Fruit fly (Drosophila melanogaster) whole organism, embryonic: ENCODE results near the gene Traf4.

Experiments
- Adf1 ChIP-seq: fragments of 200-800 bp; sonication (Bioruptor generic); IDR thresholded peaks from 2 replicates; pipeline ENCODE4 v1.3.6; 2022; ENCODE audit warnings: missing biosample characterization, missing genetic modification characterization
- Awh ChIP-seq: fragments of 200-800 bp; sonication (Bioruptor generic); IDR thresholded peaks from 2 replicates; pipeline ENCODE4, ENCODE4 v1.3.6; 2022; ENCODE audit warnings: missing biosample characterization, missing genetic modification characterization
- CG1024 ChIP-seq: fragments of 200-800 bp; sonication (Bioruptor generic); IDR thresholded peaks from 2 replicates; pipeline ENCODE4 v1.3.6; 2022; ENCODE audit warnings: missing biosample characterization, missing genetic modification characterization
- CG10959 ChIP-seq: fragments of 200-800 bp; sonication (Bioruptor generic); IDR thresholded peaks from 2 replicates; pipeline ENCODE4 v1.3.6; 2022; ENCODE audit warnings: missing biosample characterization, missing genetic modification characterization
- CG12219 ChIP-seq: fragments of 200-800 bp; sonication (Bioruptor generic); optimal IDR thresholded peaks from 3 replicates; lab custom pipeline; 2018; ENCODE audit warnings: missing biosample characterization, mild to moderate bottlenecking, missing genetic modification characterization
- CG12299 ChIP-seq: fragments of 200-800 bp; sonication (Bioruptor generic); optimal IDR thresholded peaks from 2 replicates; lab custom pipeline; 2018; ENCODE audit warnings: missing biosample characterization, mild to moderate bottlenecking, missing genetic modification characterization
- CG12659 ChIP-seq: fragments of 200-800 bp; sonication (Bioruptor generic); optimal IDR thresholded peaks from 3 replicates; lab custom pipeline; 2017; ENCODE audit warnings: mild to moderate bottlenecking, missing biosample characterization, missing genetic modification reagents, missing genetic modification characterization
- CG12744 ChIP-seq: fragments of 200-800 bp; sonication (Bioruptor generic); optimal IDR thresholded peaks from 2 replicates; lab custom pipeline; 2016; ENCODE audit warnings: missing biosample characterization, missing genetic modification characterization
- CG13624 ChIP-seq: fragments of 200-800 bp; sonication (Bioruptor generic); optimal IDR thresholded peaks from 2 replicates; lab custom pipeline; 2016; ENCODE audit warnings: missing biosample characterization, missing genetic modification characterization
- CG14710 ChIP-seq: fragments of 200-800 bp; sonication (Bioruptor generic); optimal IDR thresholded peaks from 3 replicates; lab custom pipeline; 2019; ENCODE audit warnings: missing biosample characterization, mild to moderate bottlenecking, missing genetic modification characterization, moderate library complexity
- CG15514 ChIP-seq: fragments of 200-800 bp; sonication (Bioruptor generic); optimal IDR thresholded peaks from 3 replicates; lab custom pipeline; 2017; ENCODE audit warnings: missing biosample characterization, missing genetic modification characterization, mild to moderate bottlenecking, moderate library complexity, missing genetic modification reagents
- CG17328 ChIP-seq: fragments of 200-800 bp; sonication (Bioruptor generic); IDR thresholded peaks from 2 replicates; pipeline ENCODE4 v1.3.6; 2022; ENCODE audit warnings: missing biosample characterization, missing genetic modification characterization
- CG17359 ChIP-seq: fragments of 200-800 bp; sonication (Bioruptor generic); optimal IDR thresholded peaks from 3 replicates; lab custom pipeline; 2018; ENCODE audit warnings: missing biosample characterization, mild to moderate bottlenecking, missing genetic modification characterization, moderate library complexity
- CG18764 ChIP-seq: fragments of 200-800 bp; sonication (Bioruptor generic); optimal IDR thresholded peaks from 3 replicates; lab custom pipeline; 2016; ENCODE audit warnings: missing biosample characterization, missing genetic modification characterization
- CG30403 ChIP-seq: fragments of 200-800 bp; sonication (Bioruptor generic); optimal IDR thresholded peaks from 3 replicates; lab custom pipeline; 2016; ENCODE audit warnings: missing biosample characterization, missing genetic modification characterization
- CG33213 ChIP-seq: fragments of 200-800 bp; sonication (Bioruptor generic); optimal IDR thresholded peaks from 3 replicates; lab custom pipeline; 2016; ENCODE audit warnings: missing biosample characterization, missing genetic modification characterization
- CG4617 ChIP-seq: fragments of 200-800 bp; sonication (Bioruptor generic); optimal IDR thresholded peaks from 3 replicates; lab custom pipeline; 2016; ENCODE audit warnings: missing biosample characterization, missing genetic modification characterization, borderline replicate concordance
- CG6175 ChIP-seq: fragments of 200-800 bp; sonication (Bioruptor generic); IDR thresholded peaks from 3 replicates; pipeline ENCODE4 v1.3.6; 2022; ENCODE audit warnings: missing biosample characterization, missing genetic modification characterization
- CG6272 ChIP-seq: fragments of 200-800 bp; sonication (Bioruptor generic); IDR thresholded peaks from 2 replicates; pipeline ENCODE4 v1.3.6; 2022; ENCODE audit warnings: missing biosample characterization, missing genetic modification characterization
- CG6854 ChIP-seq: fragments of 200-800 bp; sonication (Bioruptor generic); optimal IDR thresholded peaks from 3 replicates; lab custom pipeline; 2017; ENCODE audit warnings: missing biosample characterization, mild to moderate bottlenecking, missing genetic modification characterization
- CG7271 ChIP-seq: fragments of 200-800 bp; sonication (Bioruptor generic); optimal IDR thresholded peaks from 2 replicates; lab custom pipeline; 2018; ENCODE audit warnings: missing biosample characterization, mild to moderate bottlenecking, missing genetic modification characterization, moderate library complexity
- CG7745 ChIP-seq: fragments of 200-800 bp; sonication (Bioruptor generic); optimal IDR thresholded peaks from 2 replicates; lab custom pipeline; 2018; ENCODE audit warnings: missing biosample characterization, mild to moderate bottlenecking, missing genetic modification characterization, moderate library complexity
- CG7839 ChIP-seq: fragments of 200-800 bp; sonication (Bioruptor generic); optimal IDR thresholded peaks from 3 replicates; lab custom pipeline; 2018; ENCODE audit warnings: missing biosample characterization, mild to moderate bottlenecking, missing genetic modification characterization, moderate library complexity
- CG8089 ChIP-seq: fragments of 200-800 bp; sonication (Bioruptor generic); optimal IDR thresholded peaks from 3 replicates; lab custom pipeline; 2016; ENCODE audit warnings: missing biosample characterization, missing genetic modification characterization
- CG8765 ChIP-seq: fragments of 200-800 bp; sonication (Bioruptor generic); IDR thresholded peaks from 2 replicates; pipeline ENCODE4 v1.3.6; 2022; ENCODE audit warnings: missing biosample characterization, missing genetic modification characterization
- Chrac-16 ChIP-seq: fragments of 200-800 bp; sonication (Bioruptor generic); optimal IDR thresholded peaks from 3 replicates; lab custom pipeline; 2016; ENCODE audit warnings: missing biosample characterization, missing genetic modification characterization
- D19B ChIP-seq: fragments of 200-800 bp; sonication (Bioruptor generic); optimal IDR thresholded peaks from 2 replicates; lab custom pipeline; 2017; ENCODE audit warnings: missing biosample characterization, mild to moderate bottlenecking, missing genetic modification characterization
- Dfd ChIP-seq, 2 experiments: fragments of >200 bp; optimal IDR thresholded peaks; 2 replicates each; lab custom pipeline; 2017; ENCODE audit warnings: missing biosample characterization in 2 of 2, missing genetic modification characterization in 2 of 2
- E2f1 ChIP-seq: fragments of 200-800 bp; sonication (Bioruptor generic); IDR thresholded peaks from 2 replicates; pipeline ENCODE4 v1.3.6; 2022; ENCODE audit warnings: missing biosample characterization, missing genetic modification characterization
- H2.0 ChIP-seq: fragments of 200-800 bp; sonication (Bioruptor generic); IDR thresholded peaks from 2 replicates; pipeline ENCODE4 v1.3.6; 2022; ENCODE audit warnings: missing biosample characterization, missing genetic modification characterization
- HLHmδ ChIP-seq: fragments of 200-800 bp; sonication (Bioruptor generic); optimal IDR thresholded peaks from 2 replicates; lab custom pipeline; 2018; ENCODE audit warnings: missing biosample characterization, mild to moderate bottlenecking, missing genetic modification characterization, moderate library complexity
- HmgD ChIP-seq: fragments of 200-800 bp; sonication (Bioruptor generic); optimal IDR thresholded peaks from 3 replicates; lab custom pipeline; 2016; ENCODE audit warnings: missing biosample characterization, missing genetic modification characterization
- Sry-δ ChIP-seq: fragments of 200-800 bp; sonication (Bioruptor generic); optimal IDR thresholded peaks from 2 replicates; lab custom pipeline; 2016; ENCODE audit warnings: missing biosample characterization, missing genetic modification characterization
- ac ChIP-seq: fragments of 200-800 bp; sonication (Bioruptor generic); optimal IDR thresholded peaks from 3 replicates; lab custom pipeline; 2017; ENCODE audit warnings: missing biosample characterization, mild to moderate bottlenecking, missing genetic modification characterization
- cato ChIP-seq: fragments of 200-800 bp; sonication (Bioruptor generic); optimal IDR thresholded peaks from 2 replicates; lab custom pipeline; 2016; ENCODE audit warnings: missing biosample characterization, missing genetic modification characterization, borderline replicate concordance
- chm ChIP-seq: fragments of 200-800 bp; sonication (Bioruptor generic); IDR thresholded peaks from 2 replicates; pipeline ENCODE4 v1.3.6; 2022; ENCODE audit warnings: missing biosample characterization, missing genetic modification characterization
- dimm ChIP-seq: fragments of 200-800 bp; sonication (Bioruptor generic); IDR thresholded peaks from 2 replicates; pipeline ENCODE4 v1.3.6; 2022; ENCODE audit warnings: missing biosample characterization, missing genetic modification characterization
- emc ChIP-seq: fragments of 200-800 bp; sonication (Bioruptor generic); optimal IDR thresholded peaks from 2 replicates; lab custom pipeline; 2016; ENCODE audit warnings: missing biosample characterization, missing genetic modification characterization
- fd102C ChIP-seq: fragments of 200-800 bp; sonication (Bioruptor generic); optimal IDR thresholded peaks from 2 replicates; lab custom pipeline; 2018; ENCODE audit warnings: missing biosample characterization, mild to moderate bottlenecking, missing genetic modification characterization, moderate library complexity
- fd96Cb ChIP-seq: fragments of 200-800 bp; sonication (Bioruptor generic); optimal IDR thresholded peaks from 2 replicates; lab custom pipeline; 2018; ENCODE audit warnings: missing biosample characterization, mild to moderate bottlenecking, missing genetic modification characterization, moderate library complexity
- grau ChIP-seq: fragments of 200-800 bp; optimal IDR thresholded peaks from 3 replicates; lab custom pipeline; 2019; ENCODE audit warnings: missing biosample characterization, mild to moderate bottlenecking, missing genetic modification characterization, moderate library complexity
- gsb-n ChIP-seq: fragments of 200-800 bp; sonication (Bioruptor generic); optimal IDR thresholded peaks from 3 replicates; lab custom pipeline; 2018; ENCODE audit warnings: missing biosample characterization, mild to moderate bottlenecking, missing genetic modification characterization
- insv ChIP-seq, 2 experiments: fragments of 200-800 bp; sonication (Bioruptor generic); optimal IDR thresholded peaks; 3 replicates each; lab custom pipeline; 2016 to 2018; ENCODE audit warnings: missing biosample characterization in 2 of 2, missing genetic modification characterization in 2 of 2
- kah ChIP-seq: fragments of 200-800 bp; sonication (Bioruptor generic); optimal IDR thresholded peaks from 2 replicates; lab custom pipeline; 2018; ENCODE audit warnings: missing biosample characterization, mild to moderate bottlenecking, missing genetic modification characterization
- lov ChIP-seq, 2 experiments: fragments of 200-800 bp in 1 of 2; fragments of >200 bp in 1 of 2; sonication (Bioruptor generic) in 1 of 2; IDR thresholded peaks in 1 of 2; optimal IDR thresholded peaks in 1 of 2; 2 replicates in 1 of 2; 3 replicates in 1 of 2; pipeline versions ENCODE4 v1.3.6 to Lab custom; 2017 to 2022; ENCODE audit warnings: missing biosample characterization in 1 of 2, missing genetic modification characterization in 1 of 2
- sd ChIP-seq: fragments of 200-800 bp; sonication (Bioruptor generic); optimal IDR thresholded peaks from 3 replicates; lab custom pipeline; 2018; ENCODE audit warnings: missing biosample characterization, mild to moderate bottlenecking, missing genetic modification characterization, moderate library complexity
- so ChIP-seq: fragments of 200-800 bp; sonication (Bioruptor generic); IDR thresholded peaks from 3 replicates; pipeline ENCODE4 v1.3.6; 2022; ENCODE audit warnings: missing biosample characterization, missing genetic modification characterization
- vnd ChIP-seq: fragments of 200-800 bp; sonication (Bioruptor generic); IDR thresholded peaks from 3 replicates; pipeline ENCODE4 v1.3.6; 2022; ENCODE audit warnings: missing biosample characterization, missing genetic modification characterization; ENCODE audit not compliant: partially characterized antibody

The Traf4 gene

DNA sequence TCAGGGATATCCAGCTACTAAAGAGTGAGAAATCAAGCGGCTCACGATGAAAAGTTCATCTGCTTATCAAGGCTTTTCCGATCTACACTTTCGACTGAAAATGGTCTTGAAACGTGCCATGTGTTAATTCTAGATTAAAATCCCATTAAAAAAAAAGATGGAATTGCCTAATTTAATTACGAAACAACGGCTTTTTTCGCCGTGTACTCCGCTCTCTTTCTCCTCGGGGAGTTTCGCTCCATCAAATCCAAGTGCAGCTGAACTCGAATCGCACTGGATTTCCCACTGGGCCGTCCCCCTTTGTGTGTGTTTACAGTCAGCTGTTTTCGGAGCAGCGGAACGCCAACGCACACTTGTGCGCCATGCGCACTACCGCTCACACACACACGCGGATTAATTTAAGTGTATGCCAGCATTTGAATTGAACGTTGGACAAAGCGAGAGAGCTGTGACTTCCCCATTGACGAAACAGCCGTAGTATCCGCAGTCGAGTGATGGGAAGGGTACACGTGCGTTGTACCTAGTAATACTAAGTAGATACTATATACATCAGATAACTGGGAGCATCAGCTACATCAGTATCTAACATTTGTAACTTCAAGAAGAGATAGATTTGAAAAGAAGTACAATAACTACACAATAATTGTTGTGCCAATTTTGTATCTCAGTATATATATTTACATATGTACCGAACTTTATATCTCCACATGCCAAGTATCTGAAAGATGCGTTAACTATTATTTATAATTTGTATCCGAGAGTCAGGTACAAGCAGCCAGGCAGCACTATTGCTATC, 28.6 kb upstream of the Traf4 start (continued):
- TF ChIP-seq CG1024 (peak; percentile 70), CG12299 (tag; lab: Kevin White, UChicago) (peak; percentile 61), HLHmδ (GFP tag; lab: Kevin White, UChicago) (peak; percentile 94), CG10959 (peak; percentile 74), CG7271 (tag; lab: Kevin White, UChicago) (no peak), CG30403 (peak; percentile 79), kah (GFP tag; lab: Kevin White, UChicago) (peak; percentile 65), CG12744 (GFP tag; lab: Kevin White, UChicago) (peak; percentile 66), insv (GFP tag; optimal IDR thresholded peaks at IDR 0.05; lab: Kevin White, UChicago) (no peak), CG12219 (peak; percentile 82), so (GFP tag; lab: Robert Waterston, UW) (peak; percentile 86), CG33213 (peak; percentile 74), fd96Cb (tag; lab: Kevin White, UChicago) (peak; percentile 80), Sry-δ (GFP tag; lab: Kevin White, UChicago) (peak; percentile 46), CG17359 (peak; percentile 88), Chrac-16 (GFP tag; lab: Kevin White, UChicago) (peak; percentile 62), CG7745 (tag; lab: Kevin White, UChicago) (no peak), Awh (GFP tag; lab: Robert Waterston, UW) (peak; percentile 88), CG17328 (GFP tag; lab: Robert Waterston, UW) (peak; percentile 84), CG8765 (peak; percentile 49; the same call in 1 of the 2 replicates), sd (peak; percentile 64), fd102C (no peak), ac (no peak), lov (optimal IDR thresholded peaks at IDR 0.05; lab: Kevin White, UChicago) (no peak), lov (GFP tag; IDR thresholded peaks at IDR 0.05; lab: Robert Waterston, UW) (peak; percentile 82; the same call in 2 of the 3 replicates), chm (peak; percentile 85), CG14710 (tag; lab: Kevin White, UChicago) (peak; percentile 75), gsb-n (tag; lab: Kevin White, UChicago) (peak; percentile 71), CG4617 (GFP tag; lab: Kevin White, UChicago) (peak; percentile 26), CG7839 (tag; lab: Kevin White, UChicago) (peak; percentile 87), CG6175 (GFP tag; lab: Robert Waterston, UW) (peak; percentile 85), CG18764 (GFP tag; lab: Kevin White, UChicago) (peak; percentile 81), Dfd (GFP tag; optimal IDR thresholded peaks at IDR 0.05; lab: Kevin White, UChicago) (no peak), D19B (GFP tag; lab: Kevin White, UChicago) (peak; percentile 99), CG6854 (peak; percentile 40), Adf1 (peak; percentile 87), CG6272 (GFP tag; lab: Robert Waterston, UW) (peak; percentile 73), CG12659 (GFP tag; lab: Kevin White, UChicago) (peak; percentile 83), vnd (GFP tag; lab: Robert Waterston, UW) (no peak), CG8089 (peak; percentile 75), emc (peak; percentile 59), dimm (GFP tag; lab: Robert Waterston, UW) (peak; percentile 69), E2f1 (GFP tag; lab: Robert Waterston, UW) (peak; percentile 76), HmgD (GFP tag; lab: Kevin White, UChicago) (peak; percentile 15), cato (peak; percentile 38), CG13624 (GFP tag; lab: Kevin White, UChicago) (peak; percentile 89), CG15514 (GFP tag; lab: Kevin White, UChicago) (peak; percentile 81), H2.0 (peak; percentile 84), grau (tag; lab: Kevin White, UChicago) (peak; percentile 79)
